Worm (Caenorhabditis elegans) whole organism, late embryonic: ENCODE results near the gene C10G8.3.

ENCODE experiments used
- C08G9.2 ChIP-seq: sonication (generic microtip); optimal IDR thresholded peaks from 2 replicates; lab custom pipeline; 2016; ENCODE audit warnings: mild to moderate bottlenecking, missing genetic modification characterization, moderate library complexity, missing compliant biosample characterization
- C38D4.7 ChIP-seq: fragments of 200-800 bp; sonication (Bioruptor generic); optimal IDR thresholded peaks from 2 replicates; lab custom pipeline; 2018; ENCODE audit warnings: mild to moderate bottlenecking, missing genetic modification characterization, moderate library complexity, missing compliant biosample characterization
- F13H6.1 ChIP-seq: sonication (generic microtip); optimal IDR thresholded peaks from 2 replicates; lab custom pipeline; 2016; ENCODE audit warnings: missing genetic modification characterization, missing compliant biosample characterization
- K02D7.2 ChIP-seq: sonication (generic microtip); optimal IDR thresholded peaks from 2 replicates; lab custom pipeline; 2017; ENCODE audit warnings: mild to moderate bottlenecking, missing genetic modification characterization, missing compliant biosample characterization
- K09A11.1 ChIP-seq: sonication (generic microtip); optimal IDR thresholded peaks from 2 replicates; lab custom pipeline; 2017; ENCODE audit warnings: antibody characterized with exemption, mild to moderate bottlenecking, missing genetic modification characterization, missing compliant biosample characterization; ENCODE audit not compliant: insufficient read depth
- T23F11.4 ChIP-seq: fragments of 200-800 bp; sonication (Bioruptor generic); optimal IDR thresholded peaks from 2 replicates; lab custom pipeline; 2018; ENCODE audit warnings: mild to moderate bottlenecking, missing genetic modification characterization, missing compliant biosample characterization
- Y22D7AL.16 ChIP-seq: sonication (generic microtip); optimal IDR thresholded peaks from 2 replicates; lab custom pipeline; 2016; ENCODE audit warnings: missing genetic modification characterization, missing compliant biosample characterization
- ahr-1 ChIP-seq: sonication (generic microtip); optimal IDR thresholded peaks from 2 replicates; lab custom pipeline; 2016; ENCODE audit warnings: missing genetic modification characterization, missing compliant biosample characterization
- ama-1 ChIP-seq: fragments of 150-350 bp; optimal IDR thresholded peaks from 2 replicates; lab custom pipeline; 2014
- ceh-14 ChIP-seq: sonication (generic microtip); optimal IDR thresholded peaks from 2 replicates; lab custom pipeline; 2016; ENCODE audit warnings: missing genotype, missing genetic modification characterization, missing compliant biosample characterization
- ceh-19 ChIP-seq: fragments of 200-800 bp; sonication (Bioruptor generic); optimal IDR thresholded peaks from 2 replicates; lab custom pipeline; 2018; ENCODE audit warnings: mild to moderate bottlenecking, missing genetic modification characterization, missing compliant biosample characterization
- ceh-2 ChIP-seq: sonication (generic microtip); optimal IDR thresholded peaks from 2 replicates; lab custom pipeline; 2016; ENCODE audit warnings: missing genotype, missing genetic modification characterization, missing compliant biosample characterization
- ceh-24 ChIP-seq: sonication (generic microtip); optimal IDR thresholded peaks from 2 replicates; lab custom pipeline; 2016; ENCODE audit warnings: mild to moderate bottlenecking, missing genetic modification characterization, missing compliant biosample characterization
- ceh-30 ChIP-seq: fragments of 150-350 bp; optimal IDR thresholded peaks from 2 replicates; lab custom pipeline; 2014; ENCODE audit warnings: missing biosample characterization, missing genetic modification characterization
- ceh-31 ChIP-seq: sonication (generic microtip); optimal IDR thresholded peaks from 2 replicates; lab custom pipeline; 2016; ENCODE audit warnings: missing genetic modification characterization, missing compliant biosample characterization
- ceh-34 ChIP-seq: sonication (generic microtip); optimal IDR thresholded peaks from 2 replicates; lab custom pipeline; 2016; ENCODE audit warnings: mild to moderate bottlenecking, missing genetic modification characterization, missing compliant biosample characterization
- ceh-6 ChIP-seq: fragments of 200-800 bp; sonication (Bioruptor generic); optimal IDR thresholded peaks from 2 replicates; lab custom pipeline; 2018; ENCODE audit warnings: mild to moderate bottlenecking, missing genetic modification characterization, missing compliant biosample characterization
- che-1 ChIP-seq: sonication (generic microtip); optimal IDR thresholded peaks from 2 replicates; lab custom pipeline; 2016; ENCODE audit warnings: mild to moderate bottlenecking, missing genetic modification characterization, missing compliant biosample characterization
- dmd-4 ChIP-seq: sonication (generic microtip); optimal IDR thresholded peaks from 2 replicates; lab custom pipeline; 2016; ENCODE audit warnings: borderline replicate concordance, missing genetic modification characterization, missing compliant biosample characterization
- dve-1 ChIP-seq: sonication (generic microtip); optimal IDR thresholded peaks from 2 replicates; lab custom pipeline; 2017; ENCODE audit warnings: antibody characterized with exemption, mild to moderate bottlenecking, missing genetic modification characterization, missing compliant biosample characterization
- elt-2 ChIP-seq: sonication (generic microtip); optimal IDR thresholded peaks from 2 replicates; lab custom pipeline; 2016; ENCODE audit warnings: missing genetic modification reagents, missing genetic modification characterization, missing compliant biosample characterization
- elt-4 ChIP-seq: sonication (generic microtip); optimal IDR thresholded peaks from 2 replicates; lab custom pipeline; 2016; ENCODE audit warnings: missing genetic modification characterization, missing compliant biosample characterization
- eyg-1 ChIP-seq: sonication (generic microtip); optimal IDR thresholded peaks from 2 replicates; lab custom pipeline; 2016; ENCODE audit warnings: missing genotype, missing genetic modification characterization, missing compliant biosample characterization
- fax-1 ChIP-seq: sonication (generic microtip); optimal IDR thresholded peaks from 2 replicates; lab custom pipeline; 2016; ENCODE audit warnings: missing genotype, missing genetic modification characterization, missing compliant biosample characterization
- fkh-10 ChIP-seq: fragments of 150-350 bp; optimal IDR thresholded peaks from 2 replicates; lab custom pipeline; 2014; ENCODE audit warnings: missing biosample characterization, missing genetic modification reagents, missing genetic modification characterization
- hlh-15 ChIP-seq: sonication (generic microtip); optimal IDR thresholded peaks from 2 replicates; lab custom pipeline; 2016; ENCODE audit warnings: missing genetic modification characterization, missing compliant biosample characterization
- hlh-6 ChIP-seq: sonication (generic microtip); optimal IDR thresholded peaks from 2 replicates; lab custom pipeline; 2016; ENCODE audit warnings: missing genotype, missing genetic modification characterization, missing compliant biosample characterization
- lim-6 ChIP-seq: sonication (generic microtip); optimal IDR thresholded peaks from 2 replicates; lab custom pipeline; 2016; ENCODE audit warnings: missing genetic modification characterization, missing compliant biosample characterization
- lin-11 ChIP-seq: fragments of 200-800 bp; sonication (Bioruptor generic); optimal IDR thresholded peaks from 2 replicates; lab custom pipeline; 2018; ENCODE audit warnings: mild to moderate bottlenecking, missing genetic modification characterization, missing compliant biosample characterization
- mec-3 ChIP-seq: sonication (generic microtip); optimal IDR thresholded peaks from 2 replicates; lab custom pipeline; 2016; ENCODE audit warnings: borderline replicate concordance, missing genetic modification characterization, missing compliant biosample characterization
- nhr-11 ChIP-seq: fragments of 150-350 bp; optimal IDR thresholded peaks from 2 replicates; lab custom pipeline; 2014; ENCODE audit warnings: missing biosample characterization, missing genetic modification characterization
- nhr-232 ChIP-seq: sonication (generic microtip); optimal IDR thresholded peaks from 2 replicates; lab custom pipeline; 2016; ENCODE audit warnings: missing genetic modification characterization, missing compliant biosample characterization
- pag-3 ChIP-seq: sonication (generic microtip); optimal IDR thresholded peaks from 2 replicates; lab custom pipeline; 2016; ENCODE audit warnings: missing compliant biosample characterization, missing genetic modification characterization, borderline replicate concordance
- pat-9 ChIP-seq: fragments of 200-800 bp; sonication (Bioruptor generic); optimal IDR thresholded peaks from 2 replicates; lab custom pipeline; 2018; ENCODE audit warnings: mild to moderate bottlenecking, missing genetic modification characterization, moderate library complexity, missing compliant biosample characterization
- pha-2 ChIP-seq: sonication (generic microtip); optimal IDR thresholded peaks from 2 replicates; lab custom pipeline; 2017; ENCODE audit warnings: mild to moderate bottlenecking, missing genetic modification characterization, missing compliant biosample characterization
- pha-4 ChIP-seq: fragments of 150-350 bp; optimal IDR thresholded peaks from 2 replicates; lab custom pipeline; 2018; ENCODE audit warnings: missing biosample characterization, missing genetic modification reagents, missing genetic modification characterization
- pros-1 ChIP-seq: fragments of 150-350 bp; optimal IDR thresholded peaks from 2 replicates; lab custom pipeline; 2014; ENCODE audit warnings: missing biosample characterization, missing genetic modification reagents, missing genetic modification characterization
- rnt-1 ChIP-seq: sonication (generic microtip); optimal IDR thresholded peaks from 2 replicates; lab custom pipeline; 2016; ENCODE audit warnings: missing genetic modification characterization, missing compliant biosample characterization
- sdc-2 ChIP-seq: sonication (generic microtip); optimal IDR thresholded peaks from 2 replicates; lab custom pipeline; 2016; ENCODE audit warnings: missing genotype, missing genetic modification characterization, missing compliant biosample characterization
- sox-2 ChIP-seq: fragments of 200-800 bp; sonication (Bioruptor generic); IDR thresholded peaks from 2 replicates; pipeline ENCODE4 v1.3.6; 2022; ENCODE audit warnings: missing genetic modification reagents, missing genetic modification characterization, missing compliant biosample characterization
- syd-9 ChIP-seq: sonication (generic microtip); optimal IDR thresholded peaks from 2 replicates; lab custom pipeline; 2016; ENCODE audit warnings: mild to moderate bottlenecking, missing genetic modification characterization, moderate library complexity, missing compliant biosample characterization
- tbx-2 ChIP-seq: sonication (generic microtip); optimal IDR thresholded peaks from 2 replicates; lab custom pipeline; 2016; ENCODE audit warnings: missing genetic modification characterization, missing compliant biosample characterization
- ttx-3 ChIP-seq: sonication (generic microtip); optimal IDR thresholded peaks from 2 replicates; lab custom pipeline; 2016; ENCODE audit warnings: missing genetic modification reagents, missing genetic modification characterization, missing compliant biosample characterization
- unc-55 ChIP-seq: sonication (generic microtip); optimal IDR thresholded peaks from 2 replicates; lab custom pipeline; 2017; ENCODE audit warnings: missing biosample characterization, missing genetic modification reagents, missing genetic modification characterization
- zip-5 ChIP-seq: sonication (generic microtip); optimal IDR thresholded peaks from 2 replicates; lab custom pipeline; 2016; ENCODE audit warnings: missing genetic modification characterization, missing compliant biosample characterization

The C10G8.3 gene

DNA sequence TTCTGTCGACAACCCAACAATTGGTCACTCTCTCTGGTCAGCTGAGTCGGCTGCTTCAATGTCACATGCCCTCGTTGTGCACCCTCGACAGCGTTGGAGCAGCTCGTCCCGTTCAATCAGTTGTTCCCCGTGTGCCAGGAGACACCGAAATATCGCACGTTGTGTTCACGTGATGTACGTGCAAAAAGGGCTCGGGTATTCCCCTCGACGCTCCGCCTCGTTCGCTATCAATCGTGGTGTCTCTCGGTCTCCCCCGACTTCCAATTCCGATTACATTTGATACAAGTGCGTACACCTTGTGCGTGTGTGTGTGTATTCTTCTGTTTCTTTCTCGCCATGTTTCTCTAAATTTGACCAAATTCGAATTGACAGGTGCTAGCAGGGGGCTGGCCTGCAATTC is 41.1 kb upstream of the C10G8.3 start (continued):
- no peak for TF ChIP-seq ceh-31 (tag; lab: Kevin White, UChicago)
- no peak for TF ChIP-seq ceh-19
- no peak for TF ChIP-seq eyg-1 (tag; lab: Kevin White, UChicago)
- TF ChIP-seq che-1 (tag; lab: Kevin White, UChicago): no peak
- TF ChIP-seq ceh-34: peak; percentile 51
- TF ChIP-seq hlh-15 (tag; lab: Kevin White, UChicago): no peak
- TF ChIP-seq ttx-3 (tag; lab: Kevin White, UChicago): no peak
- no peak for TF ChIP-seq dmd-4
- no peak for TF ChIP-seq pha-4 (tag; lab: Kevin White, UChicago)
- no peak for TF ChIP-seq ceh-30
- TF ChIP-seq K09A11.1 (tag; lab: Kevin White, UChicago): no peak
- no peak for TF ChIP-seq mec-3 (tag; lab: Kevin White, UChicago)
- no peak for TF ChIP-seq ceh-14 (tag; lab: Kevin White, UChicago)
- TF ChIP-seq nhr-232 (tag; lab: Kevin White, UChicago): no peak
- TF ChIP-seq lin-11 (tag; lab: Kevin White, UChicago): no peak

ce11 chrV:5272034-5272433 is 40.5 kb upstream of the C10G8.3 start:
- no peak for TF ChIP-seq ceh-24 (tag; lab: Kevin White, UChicago)

DNA sequence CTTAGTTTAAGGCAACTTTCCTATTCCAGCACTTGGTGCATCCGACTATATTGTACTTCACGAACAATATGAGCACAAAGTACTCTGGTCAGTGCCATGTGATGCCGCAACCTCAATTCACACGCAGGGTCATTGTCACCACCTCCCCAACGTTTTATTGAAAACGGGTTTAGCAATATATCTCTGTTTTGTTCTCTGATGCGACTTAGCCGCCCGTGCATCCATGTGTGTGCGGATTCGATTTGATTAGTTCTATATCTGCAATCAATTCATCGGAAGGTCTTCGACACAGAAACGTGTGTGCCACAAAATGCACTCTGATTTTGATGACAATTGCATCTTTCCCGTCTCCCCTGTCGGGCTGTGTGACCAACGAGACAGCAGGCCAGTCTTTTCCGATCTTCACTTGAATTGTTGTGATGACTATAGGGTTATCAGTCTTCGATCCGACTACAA is 39.9 kb upstream of the C10G8.3 start:
- no peak for TF ChIP-seq dve-1 (tag; lab: Kevin White, UChicago)
- peak; percentile 54 for TF ChIP-seq unc-55 (GFP tag; lab: Kevin White, UChicago)

ce11 chrV:5273241-5273640 is 39.3 kb upstream of the C10G8.3 start:
- no peak for TF ChIP-seq elt-4 (tag; lab: Kevin White, UChicago)

ce11 chrV:5273770-5274169 is 38.8 kb upstream of the C10G8.3 start, which contains the start of gene natc-2:
natc-2 (plus strand) TSS chrV:5274070.
- TF ChIP-seq sox-2 (no peak), syd-9 (tag; lab: Kevin White, UChicago) (no peak), zip-5 (no peak), pag-3 (tag; lab: Kevin White, UChicago) (no peak), dve-1 (tag; lab: Kevin White, UChicago) (no peak), pros-1 (no peak), T23F11.4 (no peak), ceh-19 (no peak), F13H6.1 (tag; lab: Kevin White, UChicago) (no peak), K02D7.2 (no peak), ama-1 (lab: Kevin White, UChicago) (no peak), rnt-1 (no peak), nhr-11 (no peak), C08G9.2 (no peak)

DNA sequence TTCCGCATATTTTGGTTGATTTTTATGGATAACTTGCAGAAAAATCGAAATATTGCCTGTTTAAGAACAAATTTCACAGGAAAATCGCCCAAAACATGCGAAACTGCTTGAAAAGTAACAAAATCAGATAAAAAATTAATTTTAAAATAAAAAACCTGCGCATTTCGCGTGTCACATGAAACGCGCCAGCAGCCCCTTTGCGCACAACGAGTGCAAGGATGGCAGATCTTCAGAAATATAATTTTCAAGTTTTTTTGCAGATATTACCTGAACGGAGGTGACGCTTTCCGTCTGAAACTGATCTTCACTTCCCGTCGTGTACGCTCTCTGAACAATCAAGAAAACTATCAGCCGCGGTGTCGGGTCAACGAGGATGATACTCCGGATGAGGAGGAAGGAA is 37.6 kb upstream of the C10G8.3 start:
- TF ChIP-seq lim-6 (tag; lab: Kevin White, UChicago) (no peak), rnt-1 (no peak), pat-9 (tag; lab: Kevin White, UChicago) (no peak), elt-2 (tag; lab: Kevin White, UChicago) (no peak), K09A11.1 (tag; lab: Kevin White, UChicago) (no peak), fax-1 (tag; lab: Kevin White, UChicago) (no peak), elt-4 (tag; lab: Kevin White, UChicago) (no peak), che-1 (tag; lab: Kevin White, UChicago) (no peak), ahr-1 (no peak), sdc-2 (tag; lab: Kevin White, UChicago) (no peak), mec-3 (tag; lab: Kevin White, UChicago) (no peak), C38D4.7 (GFP tag; lab: Kevin White, UChicago) (no peak), hlh-6 (tag; lab: Kevin White, UChicago) (no peak), ama-1 (lab: Kevin White, UChicago) (no peak), ceh-34 (peak; percentile 1), Y22D7AL.16 (tag; lab: Kevin White, UChicago) (no peak), ceh-2 (no peak), pha-2 (peak; percentile 20), hlh-15 (tag; lab: Kevin White, UChicago) (no peak), fkh-10 (GFP tag; lab: Kevin White, UChicago) (no peak), ceh-6 (GFP tag; lab: Kevin White, UChicago) (no peak), tbx-2 (peak; percentile 18)
